Fruit fly (Drosophila melanogaster): ENCODE measurements around the gene Aduk.

dm6 chr3R:9347702-9348378 is 13.3 kb upstream of the Aduk start:
- no peak for TF ChIP-seq CG8478 (optimal IDR thresholded peaks at IDR 0.05)
- TF ChIP-seq Dll (optimal IDR thresholded peaks at IDR 0.05): no peak
